Fruit fly (Drosophila melanogaster): ENCODE data around the gene sba.

DNA sequence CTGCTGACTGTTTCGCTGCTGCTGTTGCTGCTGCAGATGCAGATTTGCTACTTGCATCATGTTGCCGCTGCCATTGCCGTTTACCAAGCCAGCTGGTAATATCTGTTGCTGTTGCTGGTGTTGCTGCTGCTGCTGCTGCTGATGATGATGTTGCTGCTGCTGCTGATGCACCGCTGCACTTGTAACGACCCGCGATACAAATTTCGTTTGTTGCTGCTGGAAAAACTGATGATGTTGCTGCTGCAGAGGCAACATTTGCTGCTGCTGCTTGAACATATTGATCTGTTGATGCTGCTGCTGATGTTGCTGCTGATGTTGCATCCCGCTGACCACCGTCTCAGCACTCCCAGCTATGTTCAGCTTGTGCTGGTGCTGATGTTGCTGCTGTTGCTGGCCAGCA lies 2.4 kb downstream of the sba start:
- TF ChIP-seq CG11617 (GFP tag; optimal IDR thresholded peaks at IDR 0.05), result no peak
- no peak for TF ChIP-seq pad (GFP tag; optimal IDR thresholded peaks at IDR 0.05)
- no peak for TF ChIP-seq ovo (GFP tag; optimal IDR thresholded peaks at IDR 0.05)
- no peak for TF ChIP-seq cnc (optimal IDR thresholded peaks at IDR 0.05)
- no peak for TF ChIP-seq Hr96 (GFP tag; optimal IDR thresholded peaks at IDR 0.05)
- no peak for TF ChIP-seq tj (GFP tag; optimal IDR thresholded peaks at IDR 0.05)
- no peak for TF ChIP-seq cic (GFP tag; optimal IDR thresholded peaks at IDR 0.05)
- TF ChIP-seq toe (GFP tag; optimal IDR thresholded peaks at IDR 0.05), result no peak
- TF ChIP-seq CG33017 (tag; optimal IDR thresholded peaks at IDR 0.05), result no peak

All from whole organism, adult.